Worm (Caenorhabditis elegans): ENCODE measurements around the gene Y17D7B.4.

DNA sequence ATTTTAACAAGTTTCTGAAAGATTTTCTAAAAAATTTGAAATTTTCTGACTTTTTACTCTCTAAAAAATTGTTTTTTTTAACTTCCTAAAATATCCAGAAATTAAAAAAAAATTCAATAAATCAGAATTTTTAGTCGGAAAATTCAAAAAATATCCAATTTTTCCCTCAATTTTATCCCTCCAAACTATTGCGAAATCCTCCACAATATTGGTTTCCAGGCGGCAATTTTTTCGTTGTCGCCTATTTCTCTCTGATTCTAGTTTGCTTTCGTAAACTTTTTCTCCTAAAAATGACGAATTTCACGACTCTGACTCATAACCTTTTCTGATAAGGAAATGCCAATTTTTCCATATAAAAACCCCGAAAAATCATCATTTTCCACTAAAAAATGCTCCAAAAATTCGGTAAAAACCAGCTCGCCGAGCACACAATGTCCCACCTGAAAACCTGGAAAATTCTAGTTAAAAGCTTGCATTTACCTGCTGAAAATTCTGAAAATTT is 11.0 kb upstream of the Y17D7B.4 start, which contains the start of gene Y17D7B.2:
- TF ChIP-seq elt-3 (tag; optimal IDR thresholded peaks at IDR 0.05), result no peak
- no peak for TF ChIP-seq unc-62 (GFP tag; optimal IDR thresholded peaks at IDR 0.05)
- no peak for TF ChIP-seq nhr-237 (tag; optimal IDR thresholded peaks at IDR 0.05)
- TF ChIP-seq nhr-11 (tag; optimal IDR thresholded peaks at IDR 0.05), result no peak
- TF ChIP-seq snpc-4 (tag; optimal IDR thresholded peaks at IDR 0.05), result no peak
- no peak for TF ChIP-seq nhr-12 (tag; optimal IDR thresholded peaks at IDR 0.05)
- TF ChIP-seq unc-39 (tag; optimal IDR thresholded peaks at IDR 0.05), result no peak
- TF ChIP-seq blmp-1 (tag; optimal IDR thresholded peaks at IDR 0.05; ENCODE audit: insufficient read depth), result no peak
- no peak for TF ChIP-seq ztf-11 (tag; optimal IDR thresholded peaks at IDR 0.05)
- TF ChIP-seq lin-39 (tag; optimal IDR thresholded peaks at IDR 0.05), result no peak
